Fruit fly (Drosophila melanogaster): ENCODE results near the gene Glut4EF.

DNA sequence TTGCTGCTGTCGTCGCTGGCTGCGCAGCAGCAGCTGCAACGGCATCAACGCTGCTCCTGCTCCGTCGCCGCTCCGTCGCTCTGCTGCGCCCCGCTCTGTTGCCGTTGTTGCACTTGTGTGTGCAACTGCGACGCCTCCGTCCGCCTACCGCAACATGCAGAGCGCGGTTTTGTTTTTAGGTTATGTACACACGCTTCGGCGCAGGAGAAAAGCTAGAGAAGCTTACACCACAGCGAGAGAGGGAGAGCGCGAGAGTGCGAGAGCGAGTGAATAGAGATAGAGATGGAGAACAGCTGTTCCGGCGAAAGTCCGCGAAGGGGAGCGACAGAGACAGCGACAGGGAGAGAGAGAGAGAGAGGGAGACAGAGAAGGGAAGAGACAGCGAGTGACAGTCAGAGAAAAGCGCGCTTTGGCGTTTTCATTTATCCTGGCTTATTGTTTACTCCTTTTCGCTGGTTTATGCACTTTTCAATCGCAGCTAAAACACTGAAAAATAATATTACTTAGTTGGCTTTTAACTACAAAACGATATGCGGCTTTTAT, 8.6 kb upstream of the Glut4EF start:
- TF ChIP-seq psq (optimal IDR thresholded peaks at IDR 0.05) = no peak
- TF ChIP-seq pan (optimal IDR thresholded peaks at IDR 0.05) = no peak
- TF ChIP-seq EcR (GFP tag; optimal IDR thresholded peaks at IDR 0.05) = no peak

Measured in whole organism.